Fruit fly (Drosophila melanogaster) S2 (cell line): ENCODE measurements around the gene CG3769.

Source experiments
- CG8478 ChIP-seq: fragments of >200 bp; optimal IDR thresholded peaks from 2 replicates; lab custom pipeline; 2018
- CTCF ChIP-seq, 2 experiments: fragments of >200 bp; optimal IDR thresholded peaks; 2 replicates each; lab custom pipeline; 2018

CG3769 gene

dm6 chr2L:9455157-9455556 lies 20.0 kb downstream of the CG3769 start:
- TF ChIP-seq CG8478 = no peak
- no peak for TF ChIP-seq CTCF (optimal IDR thresholded peaks at IDR 0.05; lab: Kevin White, UChicago)

DNA sequence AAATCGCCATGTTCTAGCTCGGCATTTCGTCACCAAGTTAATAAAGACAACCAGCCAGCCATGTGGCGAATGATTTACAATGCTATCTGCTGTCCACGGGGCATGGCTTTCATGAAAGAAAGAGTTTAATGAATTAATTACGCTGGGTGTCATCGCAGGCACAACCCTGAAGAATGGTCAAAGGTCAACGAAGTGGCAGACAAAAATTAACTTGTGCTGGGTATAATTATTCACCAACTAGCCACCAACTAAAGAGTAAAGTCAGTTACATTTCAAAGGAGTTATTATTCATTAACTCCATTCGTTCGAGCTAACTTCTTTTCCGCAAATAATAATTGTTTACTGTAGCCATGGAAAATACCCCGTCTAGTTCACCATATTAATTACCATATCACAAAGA lies 22.3 kb downstream of the CG3769 start:
- TF ChIP-seq CTCF (optimal IDR thresholded peaks at IDR 0.05; lab: Kevin White, UChicago) (no peak), CG8478 (no peak)

- no peak for TF ChIP-seq CG8478
- no peak for TF ChIP-seq CTCF (optimal IDR thresholded peaks at IDR 0.05; lab: Kevin White, UChicago)
These were observed 22.7 kb downstream of the CG3769 start for dm6 chr2L:9457865-9458264.

DNA sequence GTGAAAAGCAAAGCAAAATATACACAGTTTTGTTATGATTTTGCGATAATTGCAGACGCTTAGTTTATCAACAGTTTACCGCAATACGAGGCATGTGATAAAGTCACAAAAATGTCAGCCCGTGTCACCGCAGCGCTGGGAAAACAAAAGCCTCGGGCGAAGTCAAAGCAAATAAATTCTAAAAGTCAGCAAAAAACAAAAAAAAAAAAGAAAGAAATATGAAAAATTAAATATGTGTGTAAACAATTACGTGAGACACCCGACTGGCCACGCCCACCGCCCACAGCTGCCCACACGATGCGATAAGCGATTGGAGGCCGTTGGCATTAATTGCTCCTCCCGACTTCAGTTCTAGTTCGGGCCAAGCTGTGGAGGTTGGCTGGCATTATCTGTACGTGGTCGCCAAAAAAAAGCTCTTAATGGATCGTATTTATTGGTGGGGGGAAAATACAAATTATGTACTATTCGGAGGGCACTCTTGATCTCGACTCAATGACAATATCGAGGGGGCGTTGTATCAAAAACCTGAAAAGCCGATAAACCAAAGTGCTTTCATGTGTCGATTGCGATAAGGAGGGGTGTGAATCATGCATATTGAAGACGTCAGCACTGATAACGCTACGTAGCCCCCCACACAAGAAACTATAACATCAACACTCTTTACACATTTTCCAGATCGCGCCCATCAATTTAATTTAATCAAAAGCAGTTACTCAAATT lies 24.3 kb downstream of the CG3769 start:
- TF ChIP-seq CG8478 = no peak
- TF ChIP-seq CTCF (optimal IDR thresholded peaks at IDR 0.05; lab: Kevin White, UChicago) = no peak

- TF ChIP-seq CTCF (optimal IDR thresholded peaks at IDR 0.05; lab: Kevin White, UChicago) (no peak), CG8478 (no peak)
These were observed 24.9 kb downstream of the CG3769 start for dm6 chr2L:9460092-9460473.

dm6 chr2L:9464455-9465063 lies 29.4 kb downstream of the CG3769 start:
- TF ChIP-seq CG8478 (no peak), CTCF (optimal IDR thresholded peaks at IDR 0.05; lab: Kevin White, UChicago) (peak in 1 of 2 experiments; percentile 49)

DNA sequence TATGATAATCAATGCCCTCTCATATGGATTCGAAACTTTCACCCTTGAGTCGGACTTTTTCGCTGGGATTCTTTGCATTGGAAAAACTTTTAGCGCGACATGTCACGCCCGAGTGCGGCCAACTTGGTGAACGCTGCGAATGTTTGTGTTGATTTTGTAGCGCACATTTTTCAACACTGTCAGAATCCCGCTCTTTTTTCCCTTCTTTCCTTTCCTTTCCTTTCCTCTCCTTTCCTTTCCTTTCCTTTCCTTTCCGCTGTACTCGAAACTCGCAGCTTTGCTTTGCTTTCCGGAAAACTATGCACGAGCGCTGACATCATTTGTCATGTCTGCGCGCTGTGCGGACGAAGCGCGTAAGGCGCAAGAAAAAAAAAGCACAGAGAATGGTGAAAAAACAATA lies 32.2 kb downstream of the CG3769 start:
- TF ChIP-seq CG8478 (no peak), CTCF (optimal IDR thresholded peaks at IDR 0.05; lab: Kevin White, UChicago) (no peak)
